Worm (Caenorhabditis elegans) whole organism, L3 larva: Measurements from ENCODE around the gene gon-1.
"Not testable (repeated sequence)": the region's sequence is repeated elsewhere in the genome, so short reads cannot be mapped to it uniquely, and the experiment has no call there.

ENCODE experiments used
- R02D3.7 ChIP-seq: fragments of 150-350 bp; optimal IDR thresholded peaks from 2 replicates; lab custom pipeline; 2014; ENCODE audit warnings: missing biosample characterization, missing genetic modification characterization
- ZK546.5 ChIP-seq: sonication (generic microtip); optimal IDR thresholded peaks from 2 replicates; lab custom pipeline; 2017; ENCODE audit warnings: missing biosample characterization, missing genetic modification characterization
- aly-2 ChIP-seq: fragments of 150-350 bp; optimal IDR thresholded peaks from 2 replicates; lab custom pipeline; 2014; ENCODE audit warnings: missing biosample characterization, missing genetic modification characterization
- ama-1 ChIP-seq: fragments of 150-350 bp; optimal IDR thresholded peaks from 2 replicates; lab custom pipeline; 2018
- ceh-16 ChIP-seq: sonication (generic microtip); optimal IDR thresholded peaks from 2 replicates; lab custom pipeline; 2017; ENCODE audit warnings: missing biosample characterization, missing genetic modification characterization
- ceh-28 ChIP-seq: fragments of 150-350 bp; optimal IDR thresholded peaks from 2 replicates; lab custom pipeline; 2014; ENCODE audit warnings: missing biosample characterization, missing genetic modification reagents, missing genetic modification characterization
- ceh-82 ChIP-seq: fragments of 150-350 bp; optimal IDR thresholded peaks from 2 replicates; lab custom pipeline; 2014; ENCODE audit warnings: missing biosample characterization, missing genetic modification characterization
- ceh-9 ChIP-seq: sonication (generic microtip); optimal IDR thresholded peaks from 2 replicates; lab custom pipeline; 2018; ENCODE audit warnings: missing biosample characterization, missing genetic modification characterization
- daf-12 ChIP-seq: fragments of 150-350 bp; optimal IDR thresholded peaks from 2 replicates; lab custom pipeline; 2014; ENCODE audit warnings: missing biosample characterization, missing genetic modification reagents, missing genetic modification characterization
- egl-5 ChIP-seq: fragments of 150-350 bp; optimal IDR thresholded peaks from 2 replicates; lab custom pipeline; 2017; ENCODE audit warnings: missing biosample characterization, missing genetic modification reagents, missing genetic modification characterization, inconsistent platforms
- elt-1 ChIP-seq: fragments of 150-350 bp; optimal IDR thresholded peaks from 2 replicates; lab custom pipeline; 2014; ENCODE audit warnings: missing biosample characterization, missing genetic modification characterization
- elt-3 ChIP-seq, 3 experiments: fragments of 150-350 bp in 1 of 3; sonication (generic microtip) in 2 of 3; optimal IDR thresholded peaks; 2 replicates in 2 of 3; 4 replicates in 1 of 3; lab custom pipeline; 2014 to 2017; ENCODE audit warnings: missing biosample characterization in 3 of 3, missing genetic modification characterization in 3 of 3
- eor-1 ChIP-seq, 2 experiments: fragments of 150-350 bp; optimal IDR thresholded peaks; 2 replicates each; lab custom pipeline; 2014 to 2018; ENCODE audit warnings: missing biosample characterization in 2 of 2, missing genetic modification characterization in 2 of 2
- fkh-2 ChIP-seq: fragments of 150-350 bp; optimal IDR thresholded peaks from 2 replicates; lab custom pipeline; 2014; ENCODE audit warnings: missing biosample characterization, missing genetic modification reagents, missing genetic modification characterization
- fos-1 ChIP-seq: fragments of 150-350 bp; optimal IDR thresholded peaks from 2 replicates; lab custom pipeline; 2014; ENCODE audit warnings: missing biosample characterization, missing genetic modification characterization
- jun-1 ChIP-seq: fragments of 150-350 bp; optimal IDR thresholded peaks from 2 replicates; lab custom pipeline; 2014; ENCODE audit warnings: missing biosample characterization, missing genetic modification reagents, missing genetic modification characterization
- lin-15B ChIP-seq: fragments of 150-350 bp; optimal IDR thresholded peaks from 2 replicates; lab custom pipeline; 2014; ENCODE audit warnings: missing biosample characterization, missing genetic modification characterization
- lin-39 ChIP-seq: fragments of 150-350 bp; optimal IDR thresholded peaks from 2 replicates; lab custom pipeline; 2018; ENCODE audit warnings: missing biosample characterization, missing genetic modification reagents, missing genetic modification characterization
- lsy-12 ChIP-seq: sonication (generic microtip); optimal IDR thresholded peaks from 2 replicates; lab custom pipeline; 2016; ENCODE audit warnings: mild to moderate bottlenecking, missing genetic modification characterization, missing compliant biosample characterization
- mdl-1 ChIP-seq: fragments of 150-350 bp; optimal IDR thresholded peaks from 2 replicates; lab custom pipeline; 2014; ENCODE audit warnings: missing biosample characterization, missing genetic modification characterization
- mml-1 ChIP-seq: fragments of 150-350 bp; sonication (generic microtip); optimal IDR thresholded peaks from 3 replicates; lab custom pipeline; 2014; ENCODE audit warnings: missing biosample characterization, missing genetic modification characterization
- nhr-11 ChIP-seq: fragments of 150-350 bp; optimal IDR thresholded peaks from 2 replicates; lab custom pipeline; 2014; ENCODE audit warnings: missing biosample characterization, missing genetic modification characterization
- nhr-12 ChIP-seq: fragments of 150-350 bp; optimal IDR thresholded peaks from 2 replicates; lab custom pipeline; 2014; ENCODE audit warnings: missing biosample characterization, missing genetic modification characterization
- nhr-23 ChIP-seq: fragments of 150-350 bp; optimal IDR thresholded peaks from 2 replicates; lab custom pipeline; 2014; ENCODE audit warnings: missing biosample characterization, missing genetic modification reagents, missing genetic modification characterization
- nhr-237 ChIP-seq: fragments of 150-350 bp; optimal IDR thresholded peaks from 2 replicates; lab custom pipeline; 2014; ENCODE audit warnings: missing biosample characterization, missing genetic modification characterization
- nhr-25 ChIP-seq: sonication (generic microtip); optimal IDR thresholded peaks from 2 replicates; lab custom pipeline; 2017; ENCODE audit warnings: missing biosample characterization, missing genetic modification characterization
- nhr-28 ChIP-seq: fragments of 150-350 bp; optimal IDR thresholded peaks from 2 replicates; lab custom pipeline; 2014; ENCODE audit warnings: missing biosample characterization, missing genetic modification characterization
- nhr-43 ChIP-seq: sonication (generic microtip); optimal IDR thresholded peaks from 2 replicates; lab custom pipeline; 2016; ENCODE audit warnings: mild to moderate bottlenecking, missing genetic modification characterization, missing compliant biosample characterization; ENCODE audit not compliant: poor library complexity, severe bottlenecking
- nhr-67 ChIP-seq: fragments of 150-350 bp; optimal IDR thresholded peaks from 2 replicates; lab custom pipeline; 2014; ENCODE audit warnings: missing biosample characterization, missing genetic modification characterization
- nhr-76 ChIP-seq: fragments of 150-350 bp; sonication (generic microtip); optimal IDR thresholded peaks from 5 replicates; lab custom pipeline; 2014; ENCODE audit warnings: missing biosample characterization, missing genetic modification characterization
- nhr-77 ChIP-seq: fragments of 150-350 bp; optimal IDR thresholded peaks from 2 replicates; lab custom pipeline; 2014; ENCODE audit warnings: missing biosample characterization, missing genetic modification characterization
- pha-4 ChIP-seq: fragments of 150-350 bp; optimal IDR thresholded peaks from 2 replicates; lab custom pipeline; 2014; ENCODE audit warnings: missing biosample characterization, missing genetic modification reagents, missing genetic modification characterization
- sea-2 ChIP-seq: fragments of 150-350 bp; sonication (generic microtip); optimal IDR thresholded peaks from 4 replicates; lab custom pipeline; 2014; ENCODE audit warnings: missing biosample characterization, missing genetic modification reagents, missing genetic modification characterization
- skn-1 ChIP-seq: fragments of 150-350 bp; optimal IDR thresholded peaks from 2 replicates; lab custom pipeline; 2014; ENCODE audit warnings: missing biosample characterization, missing genetic modification characterization
- snpc-4 ChIP-seq: fragments of 150-350 bp; optimal IDR thresholded peaks from 2 replicates; lab custom pipeline; 2014; ENCODE audit warnings: missing biosample characterization, missing genetic modification characterization
- unc-39 ChIP-seq: sonication (generic microtip); optimal IDR thresholded peaks from 4 replicates; lab custom pipeline; 2017; ENCODE audit warnings: missing biosample characterization, missing genetic modification characterization
- unc-62 ChIP-seq: fragments of 150-350 bp; sonication (generic microtip); optimal IDR thresholded peaks from 4 replicates; lab custom pipeline; 2014; ENCODE audit warnings: missing biosample characterization, missing genetic modification reagents, missing genetic modification characterization
- zag-1 ChIP-seq: fragments of 150-350 bp; optimal IDR thresholded peaks from 2 replicates; lab custom pipeline; 2014; ENCODE audit warnings: missing biosample characterization, missing genetic modification characterization
- ztf-11 ChIP-seq: fragments of 150-350 bp; optimal IDR thresholded peaks from 2 replicates; lab custom pipeline; 2014; ENCODE audit warnings: missing biosample characterization, missing genetic modification characterization
- ztf-4 ChIP-seq: fragments of 150-350 bp; optimal IDR thresholded peaks from 2 replicates; lab custom pipeline; 2014; ENCODE audit warnings: missing biosample characterization, missing genetic modification characterization

Gene gon-1

ce11 chrIV:9898712-9899111 lies 54.5 kb downstream of the gon-1 start, which contains the start of gene tbc-3:
Gene tbc-3 (plus strand): TSS chrIV:9899012.
- TF ChIP-seq ceh-16 (tag; lab: Kevin White, UChicago) (no peak), nhr-67 (tag; lab: Kevin White, UChicago) (no peak), fkh-2 (tag; lab: Kevin White, UChicago) (no peak), unc-62 (GFP tag; lab: Kevin White, UChicago) (no peak), lsy-12 (tag; lab: Kevin White, UChicago) (no peak), lin-39 (tag; lab: Kevin White, UChicago) (no peak), egl-5 (tag; lab: Kevin White, UChicago) (no peak), aly-2 (no peak), snpc-4 (no peak)
- TF ChIP-seq, all 47 proteins: peak for 0

- no peak for TF ChIP-seq daf-12 (tag; lab: Kevin White, UChicago)
Observed at ce11 chrIV:9895088-9895487, 58.1 kb downstream of the gon-1 start, which contains the start of gene ssp-32. Gene ssp-32 (plus strand): TSS chrIV:9895388.

- not testable (repeated sequence) for TF ChIP-seq ceh-16 (tag; lab: Kevin White, UChicago); ceh-9; aly-2
- TF ChIP-seq, all 47 proteins: peak for 0; not testable (repeated sequence) for 47
Observed at ce11 chrIV:9894331-9894730, 58.9 kb downstream of the gon-1 start, which contains the start of gene msp-77. Gene msp-77 (plus strand): TSS chrIV:9894631.

- TF ChIP-seq nhr-12 (tag; lab: Kevin White, UChicago); aly-2; ceh-82 (tag; lab: Kevin White, UChicago): not testable (repeated sequence)
Observed at ce11 chrIV:9893649-9894048, 59.6 kb downstream of the gon-1 start, which contains the start of gene sss-1. Gene sss-1 (minus strand): TSS chrIV:9893749.

- no peak for TF ChIP-seq sea-2 (GFP tag; lab: Kevin White, UChicago)
- TF ChIP-seq lin-15B (tag; lab: Kevin White, UChicago), result no peak
- TF ChIP-seq skn-1, result no peak
Observed at ce11 chrIV:9891938-9892337, 61.3 kb downstream of the gon-1 start, which contains the start of gene F32B6.4. Gene F32B6.4 (minus strand): TSS chrIV:9892038.

ce11 chrIV:9889857-9890256 lies 63.4 kb downstream of the gon-1 start, which contains the start of gene ttbk-3:
Gene ttbk-3 (minus strand): TSS chrIV:9889957.
- TF ChIP-seq aly-2, result no peak
- no peak for TF ChIP-seq elt-1 (tag; lab: Kevin White, UChicago)
- TF ChIP-seq nhr-43, result no peak
- no peak for TF ChIP-seq ama-1 (lab: Kevin White, UChicago)
- no peak for TF ChIP-seq R02D3.7 (tag; lab: Kevin White, UChicago)
- no peak for TF ChIP-seq skn-1
- TF ChIP-seq nhr-237, result no peak
- no peak for TF ChIP-seq snpc-4
- no peak for TF ChIP-seq ztf-11 (tag; lab: Kevin White, UChicago)
- TF ChIP-seq ceh-16 (tag; lab: Kevin White, UChicago), result no peak
- no peak for TF ChIP-seq ceh-9
- no peak for TF ChIP-seq ceh-82 (tag; lab: Kevin White, UChicago)
- no peak for TF ChIP-seq nhr-25
- no peak for TF ChIP-seq unc-39 (tag; lab: Kevin White, UChicago)

- TF ChIP-seq ztf-4 (tag; lab: Kevin White, UChicago), result no peak
- no peak for TF ChIP-seq daf-12 (tag; lab: Kevin White, UChicago)
- TF ChIP-seq nhr-43, result no peak
- TF ChIP-seq ceh-28 (tag; lab: Kevin White, UChicago), result no peak
- TF ChIP-seq nhr-76 (tag; lab: Kevin White, UChicago), result no peak
- peak; percentile 78 for TF ChIP-seq lin-15B (tag; lab: Kevin White, UChicago)
- TF ChIP-seq fkh-2 (tag; lab: Kevin White, UChicago), result no peak
- no peak for TF ChIP-seq elt-3 (tag; optimal IDR thresholded peaks at IDR 0.05; lab: Kevin White, UChicago)
- TF ChIP-seq jun-1 (tag; lab: Kevin White, UChicago), result no peak
- TF ChIP-seq ZK546.5, result no peak
- no peak for TF ChIP-seq fos-1 (tag; lab: Kevin White, UChicago)
- TF ChIP-seq elt-1 (tag; lab: Kevin White, UChicago), result no peak
- TF ChIP-seq nhr-11 (tag; lab: Kevin White, UChicago), result no peak
- no peak for TF ChIP-seq mdl-1
- TF ChIP-seq skn-1, result no peak
- no peak for TF ChIP-seq nhr-23 (tag; lab: Kevin White, UChicago)
- TF ChIP-seq nhr-12 (tag; lab: Kevin White, UChicago), result no peak
- TF ChIP-seq lin-39 (tag; lab: Kevin White, UChicago), result peak; percentile 59
- TF ChIP-seq ceh-82 (tag; lab: Kevin White, UChicago), result no peak
- no peak for TF ChIP-seq pha-4
- no peak for TF ChIP-seq R02D3.7 (tag; lab: Kevin White, UChicago)
- no peak for TF ChIP-seq nhr-77 (tag; lab: Kevin White, UChicago)
- TF ChIP-seq zag-1 (tag; lab: Kevin White, UChicago), result no peak
- peak; percentile 64 for TF ChIP-seq egl-5 (tag; lab: Kevin White, UChicago)
- no peak for TF ChIP-seq nhr-28 (tag; lab: Kevin White, UChicago)
- TF ChIP-seq mml-1 (tag; lab: Kevin White, UChicago), result no peak
- TF ChIP-seq ceh-9, result no peak
- TF ChIP-seq ceh-16 (tag; lab: Kevin White, UChicago), result no peak
- no peak for TF ChIP-seq sea-2 (GFP tag; lab: Kevin White, UChicago)
- TF ChIP-seq eor-1 (tag; optimal IDR thresholded peaks at IDR 0.05; lab: Kevin White, UChicago), result no peak
Observed at ce11 chrIV:9884257-9884656, 69.0 kb downstream of the gon-1 start, which contains the start of the genes prp-18 and mccc-1. Gene prp-18 (minus strand): TSS chrIV:9884383. Gene mccc-1 (plus strand): TSS chrIV:9884570.
